Fruit fly (Drosophila melanogaster) whole organism, embryonic: ENCODE measurements around the gene Ocrl.
A peak's percentile ranks its signal among the peaks of the same experiment; 100 is the strongest.

ENCODE experiments used
- Ada2b ChIP-seq: fragments of 200-800 bp; sonication (Bioruptor generic); IDR thresholded peaks from 2 replicates; pipeline ENCODE4 v1.3.6; 2022; ENCODE audit warnings: missing biosample characterization, missing genetic modification characterization
- Antp ChIP-seq: fragments of 200-800 bp; sonication (Bioruptor generic); optimal IDR thresholded peaks from 3 replicates; lab custom pipeline; 2016; ENCODE audit warnings: missing biosample characterization, missing genetic modification characterization
- CG12942 ChIP-seq: fragments of 200-800 bp; sonication (Bioruptor generic); optimal IDR thresholded peaks from 3 replicates; lab custom pipeline; 2016; ENCODE audit warnings: missing biosample characterization, missing genetic modification characterization
- CG13624 ChIP-seq: fragments of 200-800 bp; sonication (Bioruptor generic); optimal IDR thresholded peaks from 2 replicates; lab custom pipeline; 2016; ENCODE audit warnings: missing biosample characterization, missing genetic modification characterization
- CG1603 ChIP-seq: fragments of 200-800 bp; sonication (Bioruptor generic); optimal IDR thresholded peaks from 2 replicates; lab custom pipeline; 2019; ENCODE audit warnings: missing biosample characterization, mild to moderate bottlenecking, missing genetic modification characterization, moderate library complexity
- CG17612 ChIP-seq: fragments of 200-800 bp; sonication (Bioruptor generic); IDR thresholded peaks from 2 replicates; pipeline ENCODE4 v1.3.6; 2022; ENCODE audit warnings: missing biosample characterization, missing genetic modification characterization
- CG1792 ChIP-seq: fragments of 200-800 bp; sonication (Bioruptor generic); optimal IDR thresholded peaks from 2 replicates; lab custom pipeline; 2016; ENCODE audit warnings: missing biosample characterization, missing genetic modification characterization
- CG2129 ChIP-seq: fragments of 200-800 bp; sonication (Bioruptor generic); IDR thresholded peaks from 2 replicates; pipeline ENCODE4 v1.3.6; 2022; ENCODE audit warnings: missing biosample characterization, missing genetic modification characterization; ENCODE audit not compliant: partially characterized antibody
- CG43689 ChIP-seq: fragments of 200-800 bp; sonication (Bioruptor generic); IDR thresholded peaks from 2 replicates; pipeline ENCODE4 v1.3.6; 2022; ENCODE audit warnings: missing biosample characterization, missing genetic modification characterization
- CG4820 ChIP-seq: fragments of 200-800 bp; sonication (Bioruptor generic); optimal IDR thresholded peaks from 3 replicates; lab custom pipeline; 2016; ENCODE audit warnings: missing biosample characterization, missing genetic modification characterization
- CG5245 ChIP-seq: fragments of 200-800 bp; sonication (Bioruptor generic); optimal IDR thresholded peaks from 3 replicates; lab custom pipeline; 2016; ENCODE audit warnings: missing biosample characterization, missing genetic modification characterization
- CG6654 ChIP-seq: fragments of 200-800 bp; sonication (Bioruptor generic); optimal IDR thresholded peaks from 2 replicates; lab custom pipeline; 2017; ENCODE audit warnings: missing biosample characterization, mild to moderate bottlenecking, missing genetic modification characterization
- CG7928 ChIP-seq: fragments of 200-800 bp; sonication (Bioruptor generic); optimal IDR thresholded peaks from 2 replicates; lab custom pipeline; 2017; ENCODE audit warnings: missing biosample characterization, mild to moderate bottlenecking, missing genetic modification characterization
- CG7963 ChIP-seq: fragments of 200-800 bp; sonication (Bioruptor generic); IDR thresholded peaks from 3 replicates; pipeline ENCODE4 v1.3.6; 2022; ENCODE audit warnings: missing biosample characterization, missing genetic modification characterization; ENCODE audit not compliant: partially characterized antibody
- CG7987 ChIP-seq: fragments of 200-800 bp; sonication (Bioruptor generic); optimal IDR thresholded peaks from 2 replicates; lab custom pipeline; 2018; ENCODE audit warnings: missing biosample characterization, mild to moderate bottlenecking, missing genetic modification characterization, moderate library complexity
- CG9932 ChIP-seq: fragments of 200-800 bp; sonication (Bioruptor generic); IDR thresholded peaks from 2 replicates; pipeline ENCODE4 v1.3.6; 2022; ENCODE audit warnings: missing biosample characterization, missing genetic modification characterization
- Camta ChIP-seq: fragments of 200-800 bp; sonication (Bioruptor generic); optimal IDR thresholded peaks from 2 replicates; lab custom pipeline; 2016; ENCODE audit warnings: missing biosample characterization, missing genetic modification characterization
- Ets97D ChIP-seq: fragments of 200-800 bp; sonication (Bioruptor generic); optimal IDR thresholded peaks from 3 replicates; lab custom pipeline; 2016; ENCODE audit warnings: missing biosample characterization, missing genetic modification characterization
- Fer2 ChIP-seq: fragments of 200-800 bp; sonication (Bioruptor generic); optimal IDR thresholded peaks from 2 replicates; lab custom pipeline; 2018; ENCODE audit warnings: missing biosample characterization, mild to moderate bottlenecking, missing genetic modification characterization, moderate library complexity
- HHEX ChIP-seq: fragments of 200-800 bp; sonication (Bioruptor generic); optimal IDR thresholded peaks from 3 replicates; lab custom pipeline; 2017; ENCODE audit warnings: missing biosample characterization, mild to moderate bottlenecking, missing genetic modification characterization, missing genetic modification reagents
- HLHmδ ChIP-seq: fragments of 200-800 bp; sonication (Bioruptor generic); optimal IDR thresholded peaks from 2 replicates; lab custom pipeline; 2018; ENCODE audit warnings: missing biosample characterization, mild to moderate bottlenecking, missing genetic modification characterization, moderate library complexity
- Jarid2 ChIP-seq: fragments of 200-800 bp; sonication (Bioruptor generic); optimal IDR thresholded peaks from 3 replicates; lab custom pipeline; 2017; ENCODE audit warnings: mild to moderate bottlenecking, missing biosample characterization, missing genetic modification reagents, missing genetic modification characterization
- MBD-R2 ChIP-seq: fragments of 200-800 bp; sonication (Bioruptor generic); IDR thresholded peaks from 2 replicates; pipeline ENCODE4 v1.3.6; 2022; ENCODE audit warnings: missing biosample characterization, missing genetic modification characterization
- MTF-1 ChIP-seq: fragments of 200-800 bp; sonication (Bioruptor generic); optimal IDR thresholded peaks from 2 replicates; lab custom pipeline; 2018; ENCODE audit warnings: missing biosample characterization, mild to moderate bottlenecking, missing genetic modification characterization, borderline replicate concordance
- Nf-YA ChIP-seq: fragments of 200-800 bp; sonication (Bioruptor generic); IDR thresholded peaks from 2 replicates; pipeline ENCODE4 v1.3.6; 2022; ENCODE audit warnings: missing biosample characterization, missing genetic modification characterization
- Oli ChIP-seq: fragments of 200-800 bp; sonication (Bioruptor generic); optimal IDR thresholded peaks from 2 replicates; lab custom pipeline; 2018; ENCODE audit warnings: missing biosample characterization, mild to moderate bottlenecking, missing genetic modification characterization, moderate library complexity
- TFAM ChIP-seq: fragments of 200-800 bp; sonication (Bioruptor generic); optimal IDR thresholded peaks from 2 replicates; lab custom pipeline; 2017; ENCODE audit warnings: missing biosample characterization, missing genetic modification characterization, inconsistent platforms
- YL-1 ChIP-seq: fragments of 200-800 bp; sonication (Bioruptor generic); optimal IDR thresholded peaks from 3 replicates; lab custom pipeline; 2017; ENCODE audit warnings: missing biosample characterization, mild to moderate bottlenecking, missing genetic modification characterization
- amos ChIP-seq: fragments of 200-800 bp; sonication (Bioruptor generic); IDR thresholded peaks from 2 replicates; pipeline ENCODE4 v1.3.6; 2022; ENCODE audit warnings: missing biosample characterization, missing genetic modification characterization; ENCODE audit not compliant: partially characterized antibody
- ap ChIP-seq: fragments of 200-800 bp; sonication (Bioruptor generic); IDR thresholded peaks from 2 replicates; pipeline ENCODE4 v1.3.6; 2022; ENCODE audit warnings: missing biosample characterization, missing genetic modification characterization
- btn ChIP-seq: fragments of 200-800 bp; sonication (Bioruptor generic); optimal IDR thresholded peaks from 2 replicates; lab custom pipeline; 2016; ENCODE audit warnings: missing biosample characterization, missing genetic modification characterization
- disco-r ChIP-seq: fragments of 200-800 bp; sonication (Bioruptor generic); optimal IDR thresholded peaks from 2 replicates; lab custom pipeline; 2016; ENCODE audit warnings: missing biosample characterization, missing genetic modification characterization
- dm ChIP-seq: fragments of 200-800 bp; sonication (Bioruptor generic); optimal IDR thresholded peaks from 3 replicates; lab custom pipeline; 2016; ENCODE audit warnings: missing biosample characterization, missing genetic modification characterization
- dmrt11E ChIP-seq: fragments of 200-800 bp; sonication (Bioruptor generic); optimal IDR thresholded peaks from 3 replicates; lab custom pipeline; 2018; ENCODE audit warnings: missing biosample characterization, mild to moderate bottlenecking, missing genetic modification characterization, moderate library complexity
- fd96Cb ChIP-seq: fragments of 200-800 bp; sonication (Bioruptor generic); optimal IDR thresholded peaks from 2 replicates; lab custom pipeline; 2018; ENCODE audit warnings: missing biosample characterization, mild to moderate bottlenecking, missing genetic modification characterization, moderate library complexity
- gcm2 ChIP-seq: fragments of 200-800 bp; sonication (Bioruptor generic); optimal IDR thresholded peaks from 2 replicates; lab custom pipeline; 2016; ENCODE audit warnings: missing biosample characterization, missing genetic modification characterization
- gem ChIP-seq: fragments of 200-800 bp; sonication (Bioruptor generic); optimal IDR thresholded peaks from 2 replicates; lab custom pipeline; 2019; ENCODE audit warnings: missing biosample characterization, mild to moderate bottlenecking, missing genetic modification characterization, moderate library complexity
- gfzf ChIP-seq: fragments of 200-800 bp; sonication (Bioruptor generic); optimal IDR thresholded peaks from 2 replicates; lab custom pipeline; 2016; ENCODE audit warnings: missing biosample characterization, mild to moderate bottlenecking, missing genetic modification characterization, moderate library complexity
- lilli ChIP-seq: fragments of 200-800 bp; sonication (Bioruptor generic); optimal IDR thresholded peaks from 3 replicates; lab custom pipeline; 2016; ENCODE audit warnings: missing biosample characterization, missing genetic modification characterization
- phol ChIP-seq: fragments of 200-800 bp; sonication (Bioruptor generic); optimal IDR thresholded peaks from 3 replicates; lab custom pipeline; 2018; ENCODE audit warnings: missing biosample characterization, mild to moderate bottlenecking, missing genetic modification characterization, moderate library complexity
- pita ChIP-seq: fragments of 200-800 bp; sonication (Bioruptor generic); optimal IDR thresholded peaks from 2 replicates; lab custom pipeline; 2017; ENCODE audit warnings: missing biosample characterization, mild to moderate bottlenecking, missing genetic modification characterization
- prd ChIP-seq, 3 experiments: fragments of >200 bp in 2 of 3; fragments of 200-800 bp in 1 of 3; sonication (Bioruptor generic) in 1 of 3; optimal IDR thresholded peaks in 2 of 3; IDR thresholded peaks in 1 of 3; 2 replicates in 2 of 3; 3 replicates in 1 of 3; pipeline versions ENCODE4 v1.3.6 to Lab custom; 2017 to 2022; ENCODE audit warnings: missing biosample characterization in 1 of 3, missing genetic modification characterization in 1 of 3
- ranshi ChIP-seq: fragments of 200-800 bp; sonication (Bioruptor generic); IDR thresholded peaks from 2 replicates; pipeline ENCODE4 v1.3.6; 2022; ENCODE audit warnings: missing biosample characterization, missing genetic modification characterization
- sc ChIP-seq, 3 experiments: fragments of >200 bp in 2 of 3; fragments of 200-800 bp in 1 of 3; sonication (Bioruptor generic) in 1 of 3; optimal IDR thresholded peaks; 2 replicates in 2 of 3; 3 replicates in 1 of 3; lab custom pipeline; 2017; ENCODE audit warnings: mild to moderate bottlenecking in 1 of 3, missing biosample characterization in 1 of 3, missing genetic modification characterization in 1 of 3, missing genetic modification reagents in 1 of 3
- sob ChIP-seq: fragments of 200-800 bp; sonication (Bioruptor generic); IDR thresholded peaks from 2 replicates; pipeline ENCODE4 v1.3.6; 2022; ENCODE audit warnings: missing biosample characterization, missing genetic modification characterization
- sqz ChIP-seq: fragments of 200-800 bp; sonication (Bioruptor generic); optimal IDR thresholded peaks from 3 replicates; lab custom pipeline; 2018; ENCODE audit warnings: missing biosample characterization, mild to moderate bottlenecking, missing genetic modification characterization
- tgo ChIP-seq: fragments of 200-800 bp; sonication (Bioruptor generic); IDR thresholded peaks from 3 replicates; pipeline ENCODE4 v1.3.6; 2022; ENCODE audit warnings: missing biosample characterization, missing genetic modification characterization
- unc-4 ChIP-seq: fragments of 200-800 bp; sonication (Bioruptor generic); IDR thresholded peaks from 2 replicates; pipeline ENCODE4 v1.3.6; 2022; ENCODE audit warnings: missing biosample characterization, missing genetic modification characterization; ENCODE audit not compliant: partially characterized antibody
- yki ChIP-seq: fragments of >200 bp; optimal IDR thresholded peaks from 3 replicates; lab custom pipeline; 2018

Gene Ocrl

DNA sequence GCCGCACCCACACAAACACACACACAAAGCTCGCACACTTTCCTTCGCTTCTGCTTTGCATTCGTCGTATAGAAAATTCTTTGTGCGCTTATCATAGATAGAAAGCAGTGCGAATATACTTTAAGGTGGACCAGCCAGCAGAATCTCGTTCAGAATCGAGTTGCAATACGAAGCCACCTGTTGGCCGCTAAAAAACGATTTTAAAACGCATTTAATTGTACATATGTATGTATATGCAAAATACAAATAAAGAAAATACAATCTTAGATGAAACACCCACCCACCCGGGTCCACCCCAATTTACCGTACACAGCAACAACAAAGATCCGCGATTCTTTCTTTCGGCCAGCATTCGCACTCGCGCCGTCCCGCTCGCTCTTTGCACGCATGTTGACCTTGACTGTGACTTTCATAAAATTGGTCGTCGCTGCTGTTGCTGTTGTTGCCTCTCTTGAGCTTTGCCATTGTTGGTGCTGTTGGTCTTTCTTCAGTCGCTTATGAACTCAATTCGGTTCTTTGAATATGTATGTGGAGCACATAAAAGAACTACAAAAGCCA lies 25.8 kb downstream of the Ocrl start (continued):
- no peak for TF ChIP-seq Fer2 (tag; lab: Kevin White, UChicago)
- peak; percentile 48 for TF ChIP-seq CG1603 (tag; lab: Kevin White, UChicago)
- no peak for TF ChIP-seq HLHmδ (GFP tag; lab: Kevin White, UChicago)
- TF ChIP-seq Antp (GFP tag; lab: Kevin White, UChicago), result no peak
- TF ChIP-seq gcm2, result no peak
- TF ChIP-seq sqz, result no peak
- peak; percentile 49 for TF ChIP-seq HHEX (GFP tag; lab: Kevin White, UChicago)
- TF ChIP-seq dmrt11E (tag; lab: Kevin White, UChicago), result no peak
- TF ChIP-seq CG6654 (GFP tag; lab: Kevin White, UChicago), result peak; percentile 33
- no peak for TF ChIP-seq yki (lab: Kevin White, UChicago)
- TF ChIP-seq CG13624 (GFP tag; lab: Kevin White, UChicago), result peak; percentile 32
- TF ChIP-seq Nf-YA (GFP tag; lab: Robert Waterston, UW), result no peak
- no peak for TF ChIP-seq Jarid2 (GFP tag; lab: Kevin White, UChicago)
- TF ChIP-seq CG43689 (GFP tag; lab: Robert Waterston, UW), result no peak
- TF ChIP-seq dm (GFP tag; lab: Kevin White, UChicago), result no peak
- TF ChIP-seq Camta (GFP tag; lab: Kevin White, UChicago), result no peak
- no peak for TF ChIP-seq CG12942 (GFP tag; lab: Kevin White, UChicago)
- TF ChIP-seq unc-4 (GFP tag; lab: Robert Waterston, UW), result no peak
- TF ChIP-seq phol (tag; lab: Kevin White, UChicago), result peak; percentile 23
- no peak for TF ChIP-seq YL-1 (GFP tag; lab: Kevin White, UChicago)
- TF ChIP-seq TFAM (GFP tag; lab: Kevin White, UChicago), result no peak
- TF ChIP-seq fd96Cb, result peak; percentile 9
- peak; percentile 66; the same call in 1 of the 2 replicates for TF ChIP-seq ranshi (GFP tag; lab: Robert Waterston, UW)
- TF ChIP-seq tgo (GFP tag; lab: Robert Waterston, UW), result peak; percentile 45; the same call in 2 of the 3 replicates
- TF ChIP-seq disco-r, result no peak
- TF ChIP-seq Ada2b (GFP tag; lab: Robert Waterston, UW), result peak; percentile 33; the same call in 1 of the 2 replicates
- TF ChIP-seq amos (GFP tag; lab: Robert Waterston, UW), result no peak
- no peak for TF ChIP-seq CG2129 (GFP tag; lab: Robert Waterston, UW)
- TF ChIP-seq CG7987 (GFP tag; lab: Kevin White, UChicago), result no peak
- TF ChIP-seq MBD-R2 (GFP tag; lab: Robert Waterston, UW), result peak; percentile 44; the same call in 1 of the 2 replicates
- TF ChIP-seq lilli (GFP tag; lab: Kevin White, UChicago), result peak; percentile 73
- no peak for TF ChIP-seq CG7963 (GFP tag; lab: Robert Waterston, UW)
- no peak for TF ChIP-seq gfzf (GFP tag; lab: Kevin White, UChicago)
- no peak for TF ChIP-seq CG5245
- peak; percentile 51; the same call in 1 of the 2 replicates for TF ChIP-seq sob (GFP tag; lab: Robert Waterston, UW)
- TF ChIP-seq CG7928 (GFP tag; lab: Kevin White, UChicago), result peak; percentile 26
- no peak for TF ChIP-seq sc (optimal IDR thresholded peaks at IDR 0.05; lab: Kevin White, UChicago)
- TF ChIP-seq sc (GFP tag; optimal IDR thresholded peaks at IDR 0.05; lab: Kevin White, UChicago), result no peak
- TF ChIP-seq Oli, result peak; percentile 42
- TF ChIP-seq MTF-1 (GFP tag; lab: Kevin White, UChicago), result no peak
- TF ChIP-seq ap (GFP tag; lab: Robert Waterston, UW), result 0 out of 2 replicates have a peak, but pooled peaks have one; percentile 7
- TF ChIP-seq CG17612, result peak; percentile 39; the same call in 1 of the 2 replicates
- TF ChIP-seq gem (tag; lab: Kevin White, UChicago), result peak; percentile 68
- TF ChIP-seq CG1792 (GFP tag; lab: Kevin White, UChicago), result no peak
- no peak for TF ChIP-seq pita (GFP tag; lab: Kevin White, UChicago)
- TF ChIP-seq prd (optimal IDR thresholded peaks at IDR 0.05; lab: Kevin White, UChicago), result no peak
- TF ChIP-seq prd (GFP tag; IDR thresholded peaks at IDR 0.05; lab: Robert Waterston, UW), result peak; percentile 60; the same call in 2 of the 3 replicates
- no peak for TF ChIP-seq btn (GFP tag; lab: Kevin White, UChicago)
- no peak for TF ChIP-seq CG4820
- TF ChIP-seq Ets97D (GFP tag; lab: Kevin White, UChicago), result no peak
- TF ChIP-seq CG9932 (GFP tag; lab: Robert Waterston, UW), result peak; percentile 77
